Fruit fly (Drosophila melanogaster) whole organism, pupa: ENCODE results near the gene wgn.

ENCODE experiments used
- CG10348 ChIP-seq: fragments of 200-800 bp; sonication (Bioruptor generic); IDR thresholded peaks from 2 replicates; pipeline ENCODE4 v1.3.6; 2022; ENCODE audit warnings: missing biosample characterization, missing genetic modification characterization
- CG12605 ChIP-seq: fragments of 200-800 bp; sonication (Bioruptor generic); IDR thresholded peaks from 2 replicates; pipeline ENCODE4 v1.3.6; 2022; ENCODE audit warnings: missing biosample characterization, missing genetic modification characterization
- CG13204 ChIP-seq: fragments of 200-800 bp; sonication (Bioruptor generic); optimal IDR thresholded peaks from 2 replicates; lab custom pipeline; 2018; ENCODE audit warnings: missing biosample characterization, mild to moderate bottlenecking, missing genetic modification characterization, moderate library complexity
- CG14655 ChIP-seq: fragments of 200-800 bp; sonication (Bioruptor generic); optimal IDR thresholded peaks from 3 replicates; lab custom pipeline; 2017; ENCODE audit warnings: mild to moderate bottlenecking, missing biosample characterization, missing genetic modification reagents, missing genetic modification characterization
- CG17806 ChIP-seq: fragments of 200-800 bp; sonication (Bioruptor generic); optimal IDR thresholded peaks from 2 replicates; lab custom pipeline; 2018; ENCODE audit warnings: missing biosample characterization, mild to moderate bottlenecking, missing genetic modification characterization, moderate library complexity
- CG32121 ChIP-seq: fragments of 200-800 bp; sonication (Bioruptor generic); IDR thresholded peaks from 2 replicates; pipeline ENCODE4 v1.3.6; 2022; ENCODE audit warnings: missing biosample characterization, missing genetic modification characterization
- CG4496 ChIP-seq: fragments of 200-800 bp; sonication (Bioruptor generic); IDR thresholded peaks from 3 replicates; pipeline ENCODE4 v1.3.6; 2022; ENCODE audit warnings: missing biosample characterization, missing genetic modification characterization
- D1 ChIP-seq: fragments of 200-800 bp; sonication (Bioruptor generic); optimal IDR thresholded peaks from 2 replicates; lab custom pipeline; 2018; ENCODE audit warnings: missing biosample characterization, mild to moderate bottlenecking, missing genetic modification characterization, moderate library complexity
- EcR ChIP-seq: fragments of 200-800 bp; sonication (Bioruptor generic); optimal IDR thresholded peaks from 3 replicates; lab custom pipeline; 2019; ENCODE audit warnings: missing biosample characterization, missing genetic modification characterization, mild to moderate bottlenecking, moderate library complexity, missing genetic modification reagents
- Pif1A ChIP-seq: fragments of 200-800 bp; sonication (Bioruptor generic); optimal IDR thresholded peaks from 3 replicates; lab custom pipeline; 2016; ENCODE audit warnings: missing biosample characterization, missing genetic modification characterization
- Snoo ChIP-seq: fragments of 200-800 bp; sonication (Bioruptor generic); optimal IDR thresholded peaks from 3 replicates; lab custom pipeline; 2017; ENCODE audit warnings: missing biosample characterization, mild to moderate bottlenecking, missing genetic modification characterization, inconsistent platforms
- gl ChIP-seq: fragments of 200-800 bp; sonication (Bioruptor generic); optimal IDR thresholded peaks from 2 replicates; lab custom pipeline; 2018; ENCODE audit warnings: missing biosample characterization, mild to moderate bottlenecking, missing genetic modification characterization

DNA sequence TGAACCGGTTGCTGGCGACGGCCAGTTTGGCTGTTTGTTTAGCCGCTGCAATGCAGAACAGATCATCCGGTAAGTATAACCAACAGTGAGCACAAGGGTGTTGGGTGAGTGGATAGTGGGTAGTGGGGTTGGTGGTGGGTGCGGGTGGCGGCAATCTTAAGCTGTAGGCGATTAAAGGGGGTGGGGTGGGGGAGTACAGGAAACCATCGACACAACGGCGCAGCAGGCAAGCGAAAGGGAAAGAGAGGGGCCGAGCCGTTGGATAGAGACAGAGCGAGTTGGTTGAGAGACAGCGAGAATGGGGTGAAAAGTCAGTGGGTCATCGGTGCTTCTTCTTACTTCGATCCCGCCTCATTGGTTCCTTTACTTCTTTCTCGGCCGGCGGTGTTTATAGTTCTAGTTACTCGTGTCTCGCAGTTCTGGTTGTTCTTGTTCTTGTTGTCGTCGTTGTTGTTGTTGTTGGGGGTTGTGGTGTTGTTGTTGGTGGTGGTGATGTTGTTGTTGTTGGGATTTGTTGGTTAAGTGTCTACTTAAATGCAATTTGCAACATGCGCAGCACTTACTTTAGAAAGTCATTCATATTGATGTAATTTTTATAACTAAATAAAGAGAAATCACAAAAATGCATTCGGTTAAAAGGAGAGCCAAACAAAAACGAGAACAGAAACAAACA is 1.7 kb upstream of the wgn start:
- TF ChIP-seq CG4496 (GFP tag; lab: Robert Waterston, UW): no peak
- TF ChIP-seq CG17806: no peak
- no peak for TF ChIP-seq CG13204
- TF ChIP-seq CG12605: no peak
- TF ChIP-seq CG14655 (GFP tag; lab: Kevin White, UChicago): no peak
- TF ChIP-seq CG32121 (GFP tag; lab: Robert Waterston, UW): no peak
- no peak for TF ChIP-seq Pif1A
- TF ChIP-seq Snoo (tag; lab: Kevin White, UChicago): no peak
- no peak for TF ChIP-seq gl (tag; lab: Kevin White, UChicago)
- no peak for TF ChIP-seq EcR (GFP tag; lab: Kevin White, UChicago)
- TF ChIP-seq D1: no peak
- no peak for TF ChIP-seq CG10348
